Fruit fly (Drosophila melanogaster): ENCODE data around the gene hgo.

DNA sequence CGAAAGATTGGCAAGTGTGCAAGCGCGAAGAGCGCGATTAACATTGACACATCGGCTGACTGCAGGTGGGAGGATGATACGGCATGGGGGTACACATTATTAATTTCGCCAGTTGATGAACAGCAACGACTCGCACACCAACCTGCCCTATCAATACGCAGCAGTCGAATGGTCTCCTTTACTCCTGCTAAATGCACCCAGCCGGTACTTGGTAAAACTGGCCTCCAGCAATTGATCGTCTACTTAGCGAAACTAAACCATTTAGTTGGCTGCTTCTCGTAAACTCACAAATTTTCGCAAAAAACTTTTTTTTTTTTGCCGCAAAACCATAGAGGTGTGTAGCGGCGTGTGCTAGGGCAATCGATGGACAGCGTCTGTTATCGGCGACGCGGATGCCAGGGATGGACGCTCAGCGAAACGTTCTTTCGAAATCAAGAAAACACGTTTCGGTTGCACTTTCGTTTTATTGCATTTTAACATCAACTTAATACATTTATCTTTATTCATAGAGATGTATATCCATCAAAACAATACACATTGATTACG, 35.6 kb upstream of the hgo start, which contains the start of gene Ge-1:
- no peak for TF ChIP-seq pan (optimal IDR thresholded peaks at IDR 0.05)
- no peak for TF ChIP-seq Dll (optimal IDR thresholded peaks at IDR 0.05)
- TF ChIP-seq psq (optimal IDR thresholded peaks at IDR 0.05): no peak
- TF ChIP-seq usp (GFP tag; optimal IDR thresholded peaks at IDR 0.05): no peak
